Fruit fly (Drosophila melanogaster) whole organism, adult: ENCODE measurements around the gene CG13065.

Experiments
- CG11617 ChIP-seq: fragments of 200-800 bp; sonication (Bioruptor generic); optimal IDR thresholded peaks from 2 replicates; lab custom pipeline; 2017; ENCODE audit warnings: mild to moderate bottlenecking, missing biosample characterization, missing genetic modification reagents, missing genetic modification characterization
- CG12768 ChIP-seq: fragments of 200-800 bp; sonication (Bioruptor generic); optimal IDR thresholded peaks from 2 replicates; lab custom pipeline; 2017; ENCODE audit warnings: missing biosample characterization, missing genetic modification characterization, mild to moderate bottlenecking, moderate library complexity, missing genetic modification reagents
- CG14711 ChIP-seq: fragments of 200-800 bp; sonication (Bioruptor generic); optimal IDR thresholded peaks from 2 replicates; lab custom pipeline; 2018; ENCODE audit warnings: missing biosample characterization, mild to moderate bottlenecking, missing genetic modification characterization, moderate library complexity
- CG1620 ChIP-seq: fragments of 200-800 bp; sonication (Bioruptor generic); optimal IDR thresholded peaks from 2 replicates; lab custom pipeline; 2016; ENCODE audit warnings: missing biosample characterization, missing genetic modification characterization
- CG33017 ChIP-seq: fragments of 200-800 bp; sonication (Bioruptor generic); optimal IDR thresholded peaks from 2 replicates; lab custom pipeline; 2018; ENCODE audit warnings: missing biosample characterization, mild to moderate bottlenecking, missing genetic modification characterization, moderate library complexity
- CG5204 ChIP-seq: fragments of 200-800 bp; sonication (Bioruptor generic); optimal IDR thresholded peaks from 2 replicates; lab custom pipeline; 2016; ENCODE audit warnings: missing biosample characterization, missing genetic modification characterization
- CG7045 ChIP-seq: fragments of 200-800 bp; sonication (Bioruptor generic); optimal IDR thresholded peaks from 2 replicates; lab custom pipeline; 2017; ENCODE audit warnings: missing biosample characterization, mild to moderate bottlenecking, missing genetic modification characterization
- CG7101 ChIP-seq: fragments of 200-800 bp; sonication (Bioruptor generic); optimal IDR thresholded peaks from 2 replicates; lab custom pipeline; 2018; ENCODE audit warnings: missing biosample characterization, mild to moderate bottlenecking, missing genetic modification characterization, moderate library complexity
- Clk ChIP-seq: fragments of 200-800 bp; sonication (Bioruptor generic); optimal IDR thresholded peaks from 2 replicates; lab custom pipeline; 2017; ENCODE audit warnings: missing biosample characterization, missing genetic modification characterization
- Crg-1 ChIP-seq: fragments of 200-800 bp; sonication (Bioruptor generic); optimal IDR thresholded peaks from 2 replicates; lab custom pipeline; 2016; ENCODE audit warnings: missing biosample characterization, missing genetic modification characterization
- Hr96 ChIP-seq: fragments of 200-800 bp; sonication (Bioruptor generic); optimal IDR thresholded peaks from 2 replicates; lab custom pipeline; 2016; ENCODE audit warnings: missing biosample characterization, missing genetic modification characterization
- Mnt ChIP-seq: fragments of 200-800 bp; sonication (Bioruptor generic); optimal IDR thresholded peaks from 2 replicates; lab custom pipeline; 2016; ENCODE audit warnings: missing biosample characterization, mild to moderate bottlenecking, missing genetic modification characterization
- bab1 ChIP-seq: fragments of 200-800 bp; sonication (Bioruptor generic); optimal IDR thresholded peaks from 3 replicates; lab custom pipeline; 2019; ENCODE audit warnings: missing biosample characterization, mild to moderate bottlenecking, missing genetic modification characterization, moderate library complexity
- cic ChIP-seq: fragments of 200-800 bp; sonication (Bioruptor generic); optimal IDR thresholded peaks from 2 replicates; lab custom pipeline; 2017; ENCODE audit warnings: missing biosample characterization, mild to moderate bottlenecking, missing genetic modification characterization, moderate library complexity
- cnc ChIP-seq, 2 experiments: fragments of >200 bp; optimal IDR thresholded peaks; 2 replicates each; lab custom pipeline; 2017
- kay ChIP-seq: fragments of 200-800 bp; sonication (Bioruptor generic); peaks from one replicate; lab custom pipeline; 2016; ENCODE audit warnings: missing biosample characterization, missing genetic modification characterization, borderline replicate concordance
- ovo ChIP-seq: fragments of 200-800 bp; sonication (Bioruptor generic); optimal IDR thresholded peaks from 2 replicates; lab custom pipeline; 2016; ENCODE audit warnings: missing biosample characterization, missing genetic modification characterization
- pad ChIP-seq: fragments of 200-800 bp; sonication (Bioruptor generic); optimal IDR thresholded peaks from 3 replicates; lab custom pipeline; 2017; ENCODE audit warnings: missing biosample characterization, missing genetic modification characterization, mild to moderate bottlenecking, moderate library complexity, missing genetic modification reagents
- tj ChIP-seq: fragments of 200-800 bp; sonication (Bioruptor generic); optimal IDR thresholded peaks from 3 replicates; lab custom pipeline; 2017; ENCODE audit warnings: missing biosample characterization, mild to moderate bottlenecking, missing genetic modification characterization, moderate library complexity
- toe ChIP-seq: fragments of 200-800 bp; sonication (Bioruptor generic); optimal IDR thresholded peaks from 2 replicates; lab custom pipeline; 2016; ENCODE audit warnings: missing biosample characterization, missing genetic modification characterization

The CG13065 gene

dm6 chr3L:16275391-16276017 is 1.7 kb upstream of the CG13065 start:
- no peak for TF ChIP-seq tj (GFP tag; lab: Kevin White, UChicago)
- TF ChIP-seq CG7045 (GFP tag; lab: Kevin White, UChicago) = no peak
- no peak for TF ChIP-seq cnc (optimal IDR thresholded peaks at IDR 0.05; lab: Kevin White, UChicago)
- TF ChIP-seq CG12768 = no peak
- TF ChIP-seq CG5204 = no peak
- TF ChIP-seq Clk (GFP tag; lab: Kevin White, UChicago) = no peak
- no peak for TF ChIP-seq pad
- no peak for TF ChIP-seq CG14711 (tag; lab: Kevin White, UChicago)
- TF ChIP-seq CG7101 (tag; lab: Kevin White, UChicago) = no peak
- no peak for TF ChIP-seq CG11617 (GFP tag; lab: Kevin White, UChicago)
- no peak for TF ChIP-seq Hr96 (GFP tag; lab: Kevin White, UChicago)

- TF ChIP-seq Hr96 (GFP tag; lab: Kevin White, UChicago) (no peak), CG33017 (tag; lab: Kevin White, UChicago) (no peak)
Observed at dm6 chr3L:16279171-16279570, 1.9 kb downstream of the CG13065 start, which contains the start of gene CG13050. Gene CG13050, minus strand, starts transcription at chr3L:16279271.

dm6 chr3L:16279987-16280454 is 2.8 kb downstream of the CG13065 start, which contains the start of gene CG13064:
Gene CG13064, plus strand, starts transcription at chr3L:16280404.
- no peak for TF ChIP-seq CG5204
- no peak for TF ChIP-seq CG33017 (tag; lab: Kevin White, UChicago)
- no peak for TF ChIP-seq Hr96 (GFP tag; lab: Kevin White, UChicago)
- TF ChIP-seq CG14711 (tag; lab: Kevin White, UChicago) = no peak

dm6 chr3L:16281880-16282556 is 4.8 kb downstream of the CG13065 start, which contains the start of gene CG13049:
Gene CG13049, minus strand, starts transcription at chr3L:16281930.
- no peak for TF ChIP-seq toe
- TF ChIP-seq CG33017 (tag; lab: Kevin White, UChicago) = no peak
- TF ChIP-seq CG7101 (tag; lab: Kevin White, UChicago) = no peak
- TF ChIP-seq kay = no peak
- TF ChIP-seq cnc (optimal IDR thresholded peaks at IDR 0.05; lab: Kevin White, UChicago) = no peak
- no peak for TF ChIP-seq Clk (GFP tag; lab: Kevin White, UChicago)
- TF ChIP-seq ovo = no peak
- TF ChIP-seq bab1 = no peak
- TF ChIP-seq CG1620 (GFP tag; lab: Kevin White, UChicago) = no peak
- TF ChIP-seq CG5204 = no peak

- TF ChIP-seq CG11617 (GFP tag; lab: Kevin White, UChicago) (no peak), bab1 (no peak), ovo (no peak), cnc (optimal IDR thresholded peaks at IDR 0.05; lab: Kevin White, UChicago) (no peak)
Observed at dm6 chr3L:16283821-16284220, 6.6 kb downstream of the CG13065 start, which contains the start of gene CG13048. Gene CG13048, minus strand, starts transcription at chr3L:16283921.

dm6 chr3L:16285346-16285911 is 8.2 kb downstream of the CG13065 start, which contains the start of gene CG13047:
Gene CG13047, minus strand, starts transcription at chr3L:16285396.
- TF ChIP-seq CG1620 (GFP tag; lab: Kevin White, UChicago) (no peak), Clk (GFP tag; lab: Kevin White, UChicago) (no peak), cic (no peak), pad (no peak), CG14711 (tag; lab: Kevin White, UChicago) (no peak), CG5204 (no peak), Mnt (GFP tag; lab: Kevin White, UChicago) (no peak), Hr96 (GFP tag; lab: Kevin White, UChicago) (no peak)

- no peak for TF ChIP-seq bab1
- TF ChIP-seq toe = no peak
- no peak for TF ChIP-seq CG12768
- no peak for TF ChIP-seq tj (GFP tag; lab: Kevin White, UChicago)
- TF ChIP-seq cnc (optimal IDR thresholded peaks at IDR 0.05; lab: Kevin White, UChicago) = no peak
- TF ChIP-seq Mnt (GFP tag; lab: Kevin White, UChicago) = no peak
- no peak for TF ChIP-seq Crg-1 (GFP tag; lab: Kevin White, UChicago)
- TF ChIP-seq cic = no peak
- TF ChIP-seq kay = no peak
- no peak for TF ChIP-seq ovo
- no peak for TF ChIP-seq CG7101 (tag; lab: Kevin White, UChicago)
- no peak for TF ChIP-seq CG5204
- TF ChIP-seq Hr96 (GFP tag; lab: Kevin White, UChicago) = no peak
- no peak for TF ChIP-seq CG14711 (tag; lab: Kevin White, UChicago)
Observed at dm6 chr3L:16286258-16286657, 9.0 kb downstream of the CG13065 start.
